Fruit fly (Drosophila melanogaster) whole organism, embryonic: Measurements from ENCODE around the gene Tpst.

Experiments
- Ada2b ChIP-seq: fragments of 200-800 bp; sonication (Bioruptor generic); IDR thresholded peaks from 2 replicates; pipeline ENCODE4 v1.3.6; 2022; ENCODE audit warnings: missing biosample characterization, missing genetic modification characterization
- Awh ChIP-seq: fragments of 200-800 bp; sonication (Bioruptor generic); IDR thresholded peaks from 2 replicates; pipeline ENCODE4, ENCODE4 v1.3.6; 2022; ENCODE audit warnings: missing biosample characterization, missing genetic modification characterization
- Blimp-1 ChIP-seq: fragments of 200-800 bp; sonication (Bioruptor generic); optimal IDR thresholded peaks from 3 replicates; lab custom pipeline; 2018; ENCODE audit warnings: missing biosample characterization, missing genetic modification characterization, mild to moderate bottlenecking, moderate library complexity, missing genetic modification reagents
- CG1024 ChIP-seq: fragments of 200-800 bp; sonication (Bioruptor generic); IDR thresholded peaks from 2 replicates; pipeline ENCODE4 v1.3.6; 2022; ENCODE audit warnings: missing biosample characterization, missing genetic modification characterization
- CG10321 ChIP-seq: fragments of 200-800 bp; sonication (Bioruptor generic); IDR thresholded peaks from 2 replicates; pipeline ENCODE4 v1.3.6; 2022; ENCODE audit warnings: missing biosample characterization, missing genetic modification characterization
- CG10979 ChIP-seq: fragments of 200-800 bp; sonication (Bioruptor generic); optimal IDR thresholded peaks from 2 replicates; lab custom pipeline; 2018; ENCODE audit warnings: missing biosample characterization, mild to moderate bottlenecking, missing genetic modification characterization, moderate library complexity
- CG12744 ChIP-seq: fragments of 200-800 bp; sonication (Bioruptor generic); optimal IDR thresholded peaks from 2 replicates; lab custom pipeline; 2016; ENCODE audit warnings: missing biosample characterization, missing genetic modification characterization
- CG12942 ChIP-seq: fragments of 200-800 bp; sonication (Bioruptor generic); optimal IDR thresholded peaks from 3 replicates; lab custom pipeline; 2016; ENCODE audit warnings: missing biosample characterization, missing genetic modification characterization
- CG14441 ChIP-seq: fragments of 200-800 bp; sonication (Bioruptor generic); IDR thresholded peaks from 2 replicates; pipeline ENCODE4 v1.3.6; 2022; ENCODE audit warnings: missing biosample characterization, missing genetic modification characterization
- CG1602 ChIP-seq: fragments of 200-800 bp; sonication (Bioruptor generic); optimal IDR thresholded peaks from 3 replicates; lab custom pipeline; 2016; ENCODE audit warnings: missing biosample characterization, missing genetic modification characterization
- CG1832 ChIP-seq: fragments of 200-800 bp; sonication (Bioruptor generic); optimal IDR thresholded peaks from 2 replicates; lab custom pipeline; 2017; ENCODE audit warnings: missing biosample characterization, mild to moderate bottlenecking, missing genetic modification characterization, inconsistent platforms
- CG18764 ChIP-seq: fragments of 200-800 bp; sonication (Bioruptor generic); optimal IDR thresholded peaks from 3 replicates; lab custom pipeline; 2016; ENCODE audit warnings: missing biosample characterization, missing genetic modification characterization
- CG2120 ChIP-seq: fragments of 200-800 bp; sonication (Bioruptor generic); optimal IDR thresholded peaks from 3 replicates; lab custom pipeline; 2016; ENCODE audit warnings: missing biosample characterization, missing genetic modification characterization
- CG31388 ChIP-seq: fragments of 200-800 bp; sonication (Bioruptor generic); optimal IDR thresholded peaks from 2 replicates; lab custom pipeline; 2016; ENCODE audit warnings: missing biosample characterization, missing genetic modification characterization
- CG34376 ChIP-seq: fragments of 200-800 bp; sonication (Bioruptor generic); optimal IDR thresholded peaks from 2 replicates; lab custom pipeline; 2018; ENCODE audit warnings: missing biosample characterization, mild to moderate bottlenecking, missing genetic modification characterization
- CG4360 ChIP-seq: fragments of 200-800 bp; sonication (Bioruptor generic); IDR thresholded peaks from 2 replicates; pipeline ENCODE4 v1.3.6; 2022; ENCODE audit warnings: missing biosample characterization, missing genetic modification characterization
- CG4820 ChIP-seq: fragments of 200-800 bp; sonication (Bioruptor generic); optimal IDR thresholded peaks from 3 replicates; lab custom pipeline; 2016; ENCODE audit warnings: missing biosample characterization, missing genetic modification characterization
- CG8388 ChIP-seq: fragments of 200-800 bp; sonication (Bioruptor generic); optimal IDR thresholded peaks from 2 replicates; lab custom pipeline; 2019; ENCODE audit warnings: missing biosample characterization, mild to moderate bottlenecking, missing genetic modification characterization, moderate library complexity
- CG9437 ChIP-seq: fragments of 200-800 bp; sonication (Bioruptor generic); optimal IDR thresholded peaks from 2 replicates; lab custom pipeline; 2018; ENCODE audit warnings: missing biosample characterization, mild to moderate bottlenecking, missing genetic modification characterization
- Ets65A ChIP-seq: fragments of 200-800 bp; sonication (Bioruptor generic); peaks from one replicate; lab custom pipeline; 2016; ENCODE audit warnings: missing biosample characterization, missing genetic modification characterization
- Fer3 ChIP-seq: fragments of 200-800 bp; sonication (Bioruptor generic); optimal IDR thresholded peaks from 2 replicates; lab custom pipeline; 2018; ENCODE audit warnings: missing biosample characterization, mild to moderate bottlenecking, missing genetic modification characterization, moderate library complexity
- HLHmδ ChIP-seq: fragments of 200-800 bp; sonication (Bioruptor generic); optimal IDR thresholded peaks from 2 replicates; lab custom pipeline; 2018; ENCODE audit warnings: missing biosample characterization, mild to moderate bottlenecking, missing genetic modification characterization, moderate library complexity
- Kr ChIP-seq: fragments of 200-800 bp; sonication (Bioruptor generic); optimal IDR thresholded peaks from 2 replicates; lab custom pipeline; 2017; ENCODE audit warnings: missing biosample characterization, mild to moderate bottlenecking, missing genetic modification characterization
- Lim3 ChIP-seq: fragments of 200-800 bp; sonication (Bioruptor generic); IDR thresholded peaks from 2 replicates; pipeline ENCODE4 v1.3.6; 2022; ENCODE audit warnings: missing biosample characterization, missing genetic modification characterization
- Lpt ChIP-seq: fragments of >200 bp; optimal IDR thresholded peaks from 2 replicates; lab custom pipeline; 2018; ENCODE audit warnings: missing biosample characterization, missing genetic modification characterization
- Mrtf ChIP-seq: fragments of 200-800 bp; sonication (Bioruptor generic); IDR thresholded peaks from 3 replicates; pipeline ENCODE4 v1.3.6; 2022; ENCODE audit warnings: missing biosample characterization, missing genetic modification characterization
- Nf-YA ChIP-seq: fragments of 200-800 bp; sonication (Bioruptor generic); IDR thresholded peaks from 2 replicates; pipeline ENCODE4 v1.3.6; 2022; ENCODE audit warnings: missing biosample characterization, missing genetic modification characterization
- Nf-YB ChIP-seq: fragments of 200-800 bp; sonication (Bioruptor generic); optimal IDR thresholded peaks from 3 replicates; lab custom pipeline; 2019; ENCODE audit warnings: missing biosample characterization, mild to moderate bottlenecking, missing genetic modification characterization, moderate library complexity
- Ravus ChIP-seq: fragments of 200-800 bp; sonication (Bioruptor generic); IDR thresholded peaks from 2 replicates; pipeline ENCODE4 v1.3.6; 2022; ENCODE audit warnings: missing biosample characterization, missing genetic modification characterization
- Sry-β ChIP-seq: fragments of 200-800 bp; sonication (Bioruptor generic); optimal IDR thresholded peaks from 2 replicates; lab custom pipeline; 2018; ENCODE audit warnings: missing biosample characterization, mild to moderate bottlenecking, missing genetic modification characterization, moderate library complexity
- aop ChIP-seq: fragments of 200-800 bp; sonication (Bioruptor generic); IDR thresholded peaks from 2 replicates; pipeline ENCODE4 v1.3.6; 2022; ENCODE audit warnings: missing biosample characterization, missing genetic modification characterization
- ap ChIP-seq: fragments of 200-800 bp; sonication (Bioruptor generic); IDR thresholded peaks from 2 replicates; pipeline ENCODE4 v1.3.6; 2022; ENCODE audit warnings: missing biosample characterization, missing genetic modification characterization
- caup ChIP-seq: fragments of 200-800 bp; sonication (Bioruptor generic); optimal IDR thresholded peaks from 3 replicates; lab custom pipeline; 2017; ENCODE audit warnings: missing biosample characterization, mild to moderate bottlenecking, missing genetic modification characterization, moderate library complexity; ENCODE audit not compliant: severe bottlenecking
- ci ChIP-seq: fragments of 200-800 bp; sonication (Bioruptor generic); IDR thresholded peaks from 3 replicates; pipeline ENCODE4 v1.3.6; 2022; ENCODE audit warnings: missing biosample characterization, missing genetic modification characterization
- crc ChIP-seq: fragments of 200-800 bp; sonication (Bioruptor generic); optimal IDR thresholded peaks from 2 replicates; lab custom pipeline; 2016; ENCODE audit warnings: missing biosample characterization, missing genetic modification characterization
- dati ChIP-seq: fragments of 200-800 bp; sonication (Bioruptor generic); IDR thresholded peaks from 2 replicates; pipeline ENCODE4 v1.3.6; 2022; ENCODE audit warnings: missing biosample characterization, missing genetic modification characterization
- ems ChIP-seq: fragments of 200-800 bp; sonication (Bioruptor generic); optimal IDR thresholded peaks from 3 replicates; lab custom pipeline; 2016; ENCODE audit warnings: missing biosample characterization, missing genetic modification characterization
- eyg ChIP-seq: fragments of 200-800 bp; sonication (Bioruptor generic); optimal IDR thresholded peaks from 3 replicates; lab custom pipeline; 2016; ENCODE audit warnings: missing biosample characterization, missing genetic modification characterization
- fd64A ChIP-seq: fragments of 200-800 bp; sonication (Bioruptor generic); optimal IDR thresholded peaks from 3 replicates; lab custom pipeline; 2018; ENCODE audit warnings: missing biosample characterization, mild to moderate bottlenecking, missing genetic modification characterization
- her ChIP-seq: fragments of 200-800 bp; sonication (Bioruptor generic); optimal IDR thresholded peaks from 2 replicates; lab custom pipeline; 2016; ENCODE audit warnings: missing biosample characterization, missing genetic modification characterization
- kay ChIP-seq: fragments of 200-800 bp; sonication (Bioruptor generic); optimal IDR thresholded peaks from 2 replicates; lab custom pipeline; 2016; ENCODE audit warnings: missing biosample characterization, missing genetic modification characterization
- lab ChIP-seq: fragments of 200-800 bp; sonication (Bioruptor generic); optimal IDR thresholded peaks from 3 replicates; lab custom pipeline; 2017; ENCODE audit warnings: missing biosample characterization, missing genetic modification characterization, mild to moderate bottlenecking, moderate library complexity, missing genetic modification reagents
- mam ChIP-seq: fragments of 200-800 bp; sonication (Bioruptor generic); optimal IDR thresholded peaks from 3 replicates; lab custom pipeline; 2016; ENCODE audit warnings: missing biosample characterization, missing genetic modification characterization
- pan ChIP-seq, 4 experiments: fragments of >200 bp in 3 of 4; fragments of 200-800 bp in 1 of 4; sonication (Bioruptor generic) in 1 of 4; optimal IDR thresholded peaks in 3 of 4; IDR thresholded peaks in 1 of 4; 2 replicates each; pipeline versions ENCODE4 v1.3.6 to Lab custom; 2017 to 2022; ENCODE audit warnings: missing biosample characterization in 2 of 4, missing genetic modification characterization in 2 of 4, mixed read lengths in 1 of 4
- pita ChIP-seq: fragments of 200-800 bp; sonication (Bioruptor generic); optimal IDR thresholded peaks from 2 replicates; lab custom pipeline; 2017; ENCODE audit warnings: missing biosample characterization, mild to moderate bottlenecking, missing genetic modification characterization
- sr ChIP-seq: fragments of 200-800 bp; sonication (Bioruptor generic); IDR thresholded peaks from 3 replicates; pipeline ENCODE4 v1.3.6; 2022; ENCODE audit warnings: missing biosample characterization, missing genetic modification characterization
- ssp ChIP-seq: fragments of 200-800 bp; sonication (Bioruptor generic); IDR thresholded peaks from 2 replicates; pipeline ENCODE4 v1.3.6; 2022; ENCODE audit warnings: missing biosample characterization, missing genetic modification characterization
- tgo ChIP-seq: fragments of 200-800 bp; sonication (Bioruptor generic); IDR thresholded peaks from 3 replicates; pipeline ENCODE4 v1.3.6; 2022; ENCODE audit warnings: missing biosample characterization, missing genetic modification characterization
- tin ChIP-seq: fragments of 200-800 bp; sonication (Bioruptor generic); optimal IDR thresholded peaks from 3 replicates; lab custom pipeline; 2016; ENCODE audit warnings: missing biosample characterization, missing genetic modification characterization
- vvl ChIP-seq: fragments of 200-800 bp; sonication (Bioruptor generic); IDR thresholded peaks from 2 replicates; pipeline ENCODE4 v1.3.6; 2022; ENCODE audit warnings: missing biosample characterization, missing genetic modification characterization
- yki ChIP-seq: fragments of >200 bp; optimal IDR thresholded peaks from 3 replicates; lab custom pipeline; 2018
- zf30C ChIP-seq: fragments of 200-800 bp; sonication (Bioruptor generic); optimal IDR thresholded peaks from 3 replicates; lab custom pipeline; 2018; ENCODE audit warnings: missing biosample characterization, mild to moderate bottlenecking, missing genetic modification characterization

The Tpst gene

DNA sequence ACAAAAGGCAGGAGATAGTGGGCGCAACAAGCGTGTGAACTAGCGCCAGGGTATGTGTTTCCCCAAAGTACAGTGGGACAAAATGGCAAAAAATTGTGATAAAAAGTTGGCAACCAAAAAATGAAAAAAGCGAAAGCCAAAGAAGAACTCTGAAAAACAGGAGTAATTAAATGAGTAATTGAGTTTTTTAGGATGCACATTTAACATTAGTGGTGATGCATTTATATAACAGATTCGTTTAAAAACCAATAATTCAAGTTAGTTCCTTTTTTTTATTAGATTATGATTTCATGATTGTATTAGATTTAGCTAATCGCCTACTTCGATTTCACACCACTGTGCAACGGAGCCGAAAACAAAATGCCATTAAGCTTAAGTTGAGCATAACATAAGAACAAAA is 8.8 kb downstream of the Tpst start (continued):
- no peak for TF ChIP-seq sr
- no peak for TF ChIP-seq eyg (GFP tag; lab: Kevin White, UChicago)
- peak; percentile 60; the same call in 2 of the 3 replicates for TF ChIP-seq ci (GFP tag; lab: Robert Waterston, UW)
- peak; percentile 36; the same call in 1 of the 2 replicates for TF ChIP-seq ssp
- TF ChIP-seq CG8388 (GFP tag; lab: Kevin White, UChicago) = peak; percentile 68
- TF ChIP-seq CG1024 (GFP tag; lab: Robert Waterston, UW) = no peak
- TF ChIP-seq CG10979 = peak; percentile 75
- TF ChIP-seq tgo (GFP tag; lab: Robert Waterston, UW) = peak; percentile 44; the same call in 2 of the 3 replicates
- TF ChIP-seq Fer3 (tag; lab: Kevin White, UChicago) = peak; percentile 23
- peak; percentile 89 for TF ChIP-seq Ets65A (GFP tag; lab: Kevin White, UChicago)
- peak; percentile 11; the same call in 1 of the 2 replicates for TF ChIP-seq Awh (GFP tag; lab: Robert Waterston, UW)
- TF ChIP-seq Kr (GFP tag; lab: Kevin White, UChicago) = no peak
- TF ChIP-seq CG31388 (GFP tag; lab: Kevin White, UChicago) = no peak
- TF ChIP-seq Sry-β (GFP tag; lab: Kevin White, UChicago) = no peak
- no peak for TF ChIP-seq CG10321 (GFP tag; lab: Robert Waterston, UW)
- TF ChIP-seq CG2120 (GFP tag; lab: Kevin White, UChicago) = peak; percentile 64
- no peak for TF ChIP-seq fd64A (GFP tag; lab: Kevin White, UChicago)
- TF ChIP-seq dati = no peak
- peak; percentile 58 for TF ChIP-seq lab (GFP tag; lab: Kevin White, UChicago)
- TF ChIP-seq Mrtf (GFP tag; lab: Robert Waterston, UW) = no peak
- no peak for TF ChIP-seq Ravus (GFP tag; lab: Robert Waterston, UW)
- 0 out of 2 replicates have a peak, but pooled peaks have one; percentile 54 for TF ChIP-seq vvl (GFP tag; lab: Robert Waterston, UW)
- TF ChIP-seq her (GFP tag; lab: Kevin White, UChicago) = no peak
- TF ChIP-seq zf30C = no peak
- TF ChIP-seq CG14441 (GFP tag; lab: Robert Waterston, UW) = peak; percentile 47
- TF ChIP-seq Lpt (GFP tag; lab: Kevin White, UChicago) = no peak
- TF ChIP-seq CG4360 = no peak
- TF ChIP-seq aop (GFP tag; lab: Robert Waterston, UW) = no peak
- peak; percentile 18 for TF ChIP-seq Nf-YB (GFP tag; lab: Kevin White, UChicago)
- no peak for TF ChIP-seq crc (GFP tag; lab: Kevin White, UChicago)
- TF ChIP-seq CG12942 (GFP tag; lab: Kevin White, UChicago) = peak; percentile 31
- peak; percentile 47 for TF ChIP-seq Ada2b (GFP tag; lab: Robert Waterston, UW)
- peak; percentile 45 for TF ChIP-seq CG9437 (GFP tag; lab: Kevin White, UChicago)
- TF ChIP-seq HLHmδ (GFP tag; lab: Kevin White, UChicago) = no peak
- TF ChIP-seq mam (GFP tag; lab: Kevin White, UChicago) = peak; percentile 57
- TF ChIP-seq Nf-YA (GFP tag; lab: Robert Waterston, UW) = no peak
- no peak for TF ChIP-seq yki (lab: Kevin White, UChicago)
- TF ChIP-seq CG1602 (GFP tag; lab: Kevin White, UChicago) = peak; percentile 34
- peak; percentile 52 for TF ChIP-seq CG4820 (GFP tag; lab: Kevin White, UChicago)
- TF ChIP-seq kay (GFP tag; lab: Kevin White, UChicago) = no peak
- TF ChIP-seq CG34376 (GFP tag; lab: Kevin White, UChicago) = no peak
- no peak for TF ChIP-seq CG18764 (GFP tag; lab: Kevin White, UChicago)
- TF ChIP-seq caup (GFP tag; lab: Kevin White, UChicago) = peak; percentile 31
- TF ChIP-seq pan (optimal IDR thresholded peaks at IDR 0.05; lab: Kevin White, UChicago) = no peak
- TF ChIP-seq pan (GFP tag; optimal IDR thresholded peaks at IDR 0.05 in 1 of 2, IDR thresholded peaks at IDR 0.05 in 1 of 2) = peak in 1 of 2 experiments; percentile 6
- no peak for TF ChIP-seq Lim3 (GFP tag; lab: Robert Waterston, UW)
- no peak for TF ChIP-seq CG1832 (GFP tag; lab: Kevin White, UChicago)
- peak; percentile 73 for TF ChIP-seq Blimp-1
- TF ChIP-seq CG12744 (GFP tag; lab: Kevin White, UChicago) = no peak
- TF ChIP-seq tin (GFP tag; lab: Kevin White, UChicago) = peak; percentile 42
- 0 out of 2 replicates have a peak, but pooled peaks have one; percentile 18 for TF ChIP-seq ap
- peak; percentile 46 for TF ChIP-seq ems
- no peak for TF ChIP-seq pita
